Worm (Caenorhabditis elegans) whole organism, late embryonic: ENCODE measurements around the gene F42A9.3.

Source experiments
- ref-2 ChIP-seq: sonication (generic microtip); optimal IDR thresholded peaks from 2 replicates; lab custom pipeline; 2016; ENCODE audit warnings: missing genetic modification characterization, missing compliant biosample characterization
- unc-86 ChIP-seq: sonication (generic microtip); optimal IDR thresholded peaks from 2 replicates; lab custom pipeline; 2016; ENCODE audit warnings: missing genetic modification characterization, missing compliant biosample characterization

DNA sequence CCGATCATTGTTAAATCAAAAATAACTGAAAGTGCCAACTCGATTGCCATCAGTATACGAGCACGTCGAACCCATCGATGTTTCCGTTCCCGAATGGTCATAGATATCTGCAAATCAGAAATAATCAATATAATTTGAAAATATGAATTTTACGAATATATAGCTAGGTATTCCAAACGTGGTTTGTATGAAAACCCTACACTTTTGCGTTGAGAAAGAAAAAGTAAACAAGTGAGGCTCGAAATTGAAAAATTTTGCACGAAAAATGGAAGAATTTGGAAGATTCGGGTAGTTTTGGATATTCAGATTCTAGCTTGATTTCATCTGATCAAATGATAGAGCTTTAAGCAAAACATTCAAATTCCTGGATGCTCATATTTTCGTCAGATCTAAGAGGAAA lies 21.7 kb downstream of the F42A9.3 start, which contains the start of gene F42A9.9:
- TF ChIP-seq ref-2 (tag; lab: Kevin White, UChicago) (no peak), unc-86 (tag; lab: Kevin White, UChicago) (no peak)
